Fruit fly (Drosophila melanogaster): ENCODE measurements around the gene CG11349.

The CG11349 gene

DNA sequence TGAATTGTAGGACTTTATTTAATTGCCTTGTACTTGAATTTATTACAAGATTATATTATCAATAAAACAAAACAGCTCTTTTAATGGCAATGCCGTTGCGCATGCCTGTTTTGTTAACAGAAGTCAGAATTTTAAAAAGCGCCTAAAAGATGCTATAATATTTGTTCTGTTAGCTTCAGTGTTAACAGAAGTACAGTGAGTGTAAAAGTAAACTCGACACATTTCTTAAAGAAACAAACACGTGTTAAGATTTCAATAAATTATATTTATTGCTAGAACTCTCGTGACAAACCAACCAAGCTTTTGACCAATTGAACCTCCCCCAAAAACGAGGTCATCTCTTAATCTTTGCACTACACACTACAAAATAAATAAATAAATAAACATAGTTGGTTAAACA, 28.5 kb downstream of the CG11349 start:
- no peak for TF ChIP-seq CG17801 (GFP tag; optimal IDR thresholded peaks at IDR 0.05; ENCODE audit: partially characterized antibody)

DNA sequence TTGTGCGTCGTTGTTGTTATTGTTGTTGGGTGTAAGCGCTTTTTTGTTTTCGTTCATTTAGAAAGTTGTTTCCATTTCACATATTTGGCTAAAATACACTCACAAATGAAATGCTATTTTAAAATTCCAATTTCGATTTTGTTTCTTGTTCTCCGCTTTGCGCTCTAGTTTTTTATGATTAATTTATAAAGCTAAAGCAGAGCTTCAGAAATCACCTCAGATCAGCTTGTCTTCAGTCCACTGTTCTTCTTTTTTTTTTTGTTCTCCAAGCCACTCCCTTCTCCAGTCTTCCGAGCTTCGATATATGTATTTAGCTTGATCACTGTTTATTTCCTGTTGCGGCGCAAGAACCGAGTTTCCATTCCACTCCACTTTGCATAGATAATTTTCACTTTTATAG, 35.0 kb downstream of the CG11349 start:
- no peak for TF ChIP-seq CG17801 (GFP tag; optimal IDR thresholded peaks at IDR 0.05; ENCODE audit: partially characterized antibody)

DNA sequence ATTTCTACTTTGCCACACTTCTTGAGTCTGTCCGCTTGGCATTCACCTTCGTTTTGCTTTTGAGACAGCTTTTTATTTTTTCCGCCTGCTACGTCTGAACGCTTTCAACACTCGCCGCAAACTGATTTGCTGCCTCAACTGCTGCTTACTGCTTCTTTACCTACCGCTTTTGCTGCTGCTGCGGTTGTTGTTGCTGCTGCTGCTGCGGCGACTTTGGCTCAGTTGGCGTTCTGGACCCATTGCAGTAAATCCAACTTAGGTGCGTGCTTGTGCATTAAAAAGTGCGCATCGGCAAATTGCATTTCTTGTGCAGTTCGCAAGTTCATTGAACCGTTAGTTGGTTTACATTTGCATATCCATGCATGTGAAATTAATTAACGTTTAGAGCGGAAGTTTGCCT, 35.4 kb downstream of the CG11349 start, which contains the start of gene NT1:
TSS of gene NT1 (minus strand) at position 127 of the 400 bp plus-strand sequence.
- no peak for TF ChIP-seq CG17801 (GFP tag; optimal IDR thresholded peaks at IDR 0.05; ENCODE audit: partially characterized antibody)

DNA sequence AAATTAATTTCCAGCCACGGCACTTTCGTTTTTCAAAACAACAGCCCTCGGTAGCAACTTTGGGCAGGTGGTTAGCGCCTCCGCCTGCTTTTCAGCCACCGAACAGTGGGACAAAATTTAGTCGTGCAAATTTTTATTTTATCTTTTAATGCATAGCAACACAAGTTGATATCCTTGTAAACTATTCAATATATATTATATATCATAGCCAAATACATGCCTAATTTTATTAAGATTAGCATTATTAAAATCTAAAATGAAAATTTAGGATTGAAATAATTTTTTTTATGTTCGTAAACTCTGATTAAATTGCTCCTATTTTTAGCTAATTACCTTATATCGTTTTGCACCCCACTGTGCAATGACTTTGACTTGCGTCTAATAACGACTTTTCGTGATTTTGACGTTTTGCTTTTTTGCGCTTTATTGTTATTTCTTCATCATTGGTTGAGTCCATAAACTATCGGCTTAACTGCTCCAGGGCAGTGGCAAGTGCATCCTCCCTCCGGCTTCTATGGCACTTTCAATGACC, 36.1 kb downstream of the CG11349 start:
- no peak for TF ChIP-seq CG17801 (GFP tag; optimal IDR thresholded peaks at IDR 0.05; ENCODE audit: partially characterized antibody)

DNA sequence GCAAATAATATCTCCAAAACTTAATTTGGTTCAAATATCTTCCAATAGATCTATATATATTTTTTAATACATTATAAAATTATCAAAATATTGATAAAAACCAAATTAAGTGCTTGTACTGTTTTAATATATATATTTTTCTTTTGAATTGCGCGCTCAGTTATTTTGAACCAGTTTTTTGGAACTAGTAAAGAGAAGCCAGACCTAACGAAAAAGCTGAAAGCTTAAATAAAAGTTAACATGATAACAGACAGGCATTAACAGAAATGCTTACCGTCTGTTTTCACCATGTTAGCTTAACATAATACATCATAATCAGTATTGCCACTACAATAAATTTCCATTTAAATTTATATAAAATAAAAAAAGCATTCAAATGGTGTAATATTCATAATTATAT, 37.4 kb downstream of the CG11349 start:
- no peak for TF ChIP-seq CG17801 (GFP tag; optimal IDR thresholded peaks at IDR 0.05; ENCODE audit: partially characterized antibody)

DNA sequence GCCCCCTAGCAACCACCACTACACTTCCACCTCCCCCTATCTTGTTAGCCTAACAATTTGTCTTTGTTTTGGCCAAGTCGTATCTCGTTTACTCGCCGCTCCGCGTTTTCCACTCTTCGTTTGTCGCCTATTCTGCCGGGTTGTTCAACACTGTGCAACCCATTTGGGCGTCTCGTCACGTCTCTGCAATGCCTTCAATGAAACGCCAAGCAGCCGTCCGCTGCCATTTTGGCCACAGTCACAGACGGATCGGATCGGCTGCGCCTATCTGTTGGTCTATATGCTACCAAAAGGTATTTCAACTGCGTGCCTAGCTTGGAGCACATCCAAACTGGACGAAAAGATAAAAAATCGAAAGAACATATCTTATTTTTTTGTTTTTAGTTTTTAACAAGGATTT, 43.5 kb downstream of the CG11349 start:
- no peak for TF ChIP-seq CG17801 (GFP tag; optimal IDR thresholded peaks at IDR 0.05; ENCODE audit: partially characterized antibody)

DNA sequence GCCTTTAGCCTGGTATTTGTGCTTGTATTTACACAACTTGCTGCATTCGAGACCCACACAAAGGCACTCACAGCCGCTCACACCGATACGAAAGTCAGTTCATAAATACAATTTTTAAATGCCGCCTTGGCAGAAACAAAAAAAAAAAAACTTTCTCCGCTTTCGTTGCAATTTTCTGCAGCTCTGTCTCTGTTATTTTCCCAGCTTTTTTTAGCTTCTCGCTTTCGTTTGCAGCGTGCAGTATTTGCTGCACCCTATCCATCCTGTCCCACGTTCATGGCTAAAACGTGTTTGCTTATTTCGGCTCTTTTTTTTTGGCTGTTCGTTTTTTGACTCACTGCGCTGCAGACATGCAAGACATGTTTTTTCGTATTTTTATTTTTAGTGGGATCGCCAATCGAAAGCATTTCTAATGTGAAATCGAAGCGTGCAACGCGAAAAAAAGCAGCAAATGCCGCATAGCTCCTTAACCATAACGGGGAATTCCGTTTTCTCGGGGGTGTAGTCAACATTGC, 46.6 kb downstream of the CG11349 start:
- no peak for TF ChIP-seq CG17801 (GFP tag; optimal IDR thresholded peaks at IDR 0.05; ENCODE audit: partially characterized antibody)

DNA sequence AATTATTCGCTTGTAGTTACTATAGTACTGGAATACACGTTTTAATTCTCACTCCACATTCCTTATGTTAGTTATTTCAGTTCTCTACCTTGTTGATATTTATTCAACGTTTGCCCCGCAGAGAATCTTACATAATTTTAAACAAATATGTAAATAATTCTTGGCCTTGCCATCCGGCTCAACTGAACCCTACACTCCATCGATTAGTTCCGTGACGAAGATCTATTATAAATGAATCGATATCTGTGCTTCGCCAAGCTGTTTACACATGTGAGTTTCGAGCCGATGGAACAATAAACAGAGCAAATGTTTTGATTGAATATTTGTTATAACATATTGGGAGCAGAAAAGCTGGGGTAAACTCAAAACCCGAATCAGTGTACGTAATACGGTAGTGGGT, 48.9 kb downstream of the CG11349 start:
- TF ChIP-seq CG17801 (GFP tag; optimal IDR thresholded peaks at IDR 0.05; ENCODE audit: partially characterized antibody): no peak

Measured in ovary, adult (tissue).